Worm (Caenorhabditis elegans) whole organism, L2 larva: ENCODE results near the gene Y54G11A.4.

Experiments
- C34F6.9 ChIP-seq: fragments of 150-350 bp; optimal IDR thresholded peaks from 2 replicates; lab custom pipeline; 2014; ENCODE audit warnings: missing biosample characterization, missing genetic modification characterization
- F13H6.1 ChIP-seq: sonication (generic microtip); optimal IDR thresholded peaks from 2 replicates; lab custom pipeline; 2016; ENCODE audit warnings: missing genetic modification characterization, missing compliant biosample characterization
- R02D3.7 ChIP-seq: fragments of 150-350 bp; optimal IDR thresholded peaks from 2 replicates; lab custom pipeline; 2014; ENCODE audit warnings: missing biosample characterization, missing genetic modification characterization
- Y55F3AM.14 ChIP-seq: fragments of 200-800 bp; sonication (Bioruptor generic); optimal IDR thresholded peaks from 2 replicates; lab custom pipeline; 2018; ENCODE audit warnings: mild to moderate bottlenecking, missing genetic modification characterization, missing compliant biosample characterization
- ZK546.5 ChIP-seq: sonication (generic microtip); optimal IDR thresholded peaks from 2 replicates; lab custom pipeline; 2017; ENCODE audit warnings: missing biosample characterization, missing genetic modification characterization
- alr-1 ChIP-seq: fragments of 150-350 bp; optimal IDR thresholded peaks from 2 replicates; lab custom pipeline; 2014; ENCODE audit warnings: missing biosample characterization, missing genetic modification characterization
- aly-2 ChIP-seq: fragments of 150-350 bp; optimal IDR thresholded peaks from 2 replicates; lab custom pipeline; 2014; ENCODE audit warnings: missing biosample characterization, missing genetic modification characterization
- ama-1 ChIP-seq: fragments of 150-350 bp; optimal IDR thresholded peaks from 2 replicates; lab custom pipeline; 2018; ENCODE audit warnings: inconsistent platforms
- blmp-1 ChIP-seq: sonication (generic microtip); optimal IDR thresholded peaks from 2 replicates; lab custom pipeline; 2017; ENCODE audit warnings: missing genetic modification characterization, mild to moderate bottlenecking, missing compliant biosample characterization, antibody characterized with exemption, moderate library complexity; ENCODE audit not compliant: insufficient read depth
- ceh-16 ChIP-seq: fragments of 150-350 bp; optimal IDR thresholded peaks from 2 replicates; lab custom pipeline; 2014; ENCODE audit warnings: missing biosample characterization, missing genetic modification characterization
- ceh-82 ChIP-seq: fragments of 150-350 bp; optimal IDR thresholded peaks from 2 replicates; lab custom pipeline; 2014; ENCODE audit warnings: missing biosample characterization, missing genetic modification characterization
- crh-2 ChIP-seq: sonication (generic microtip); optimal IDR thresholded peaks from 2 replicates; lab custom pipeline; 2017; ENCODE audit warnings: missing biosample characterization, missing genetic modification characterization
- dmd-4 ChIP-seq: sonication (generic microtip); optimal IDR thresholded peaks from 2 replicates; lab custom pipeline; 2017; ENCODE audit warnings: missing biosample characterization, missing genetic modification characterization
- egl-27 ChIP-seq: sonication (generic microtip); optimal IDR thresholded peaks from 3 replicates; lab custom pipeline; 2017; ENCODE audit warnings: missing biosample characterization, missing genetic modification reagents, missing genetic modification characterization
- elt-1 ChIP-seq: fragments of 150-350 bp; optimal IDR thresholded peaks from 2 replicates; lab custom pipeline; 2014; ENCODE audit warnings: missing biosample characterization, missing genetic modification characterization
- elt-3 ChIP-seq: sonication (generic microtip); optimal IDR thresholded peaks from 2 replicates; lab custom pipeline; 2017; ENCODE audit warnings: missing biosample characterization, missing genetic modification characterization
- fos-1 ChIP-seq: fragments of 150-350 bp; optimal IDR thresholded peaks from 2 replicates; lab custom pipeline; 2014; ENCODE audit warnings: missing biosample characterization, missing genetic modification characterization
- gmeb-1 ChIP-seq: fragments of 150-350 bp; optimal IDR thresholded peaks from 2 replicates; lab custom pipeline; 2014; ENCODE audit warnings: missing biosample characterization, missing genetic modification characterization
- lin-11 ChIP-seq: fragments of 150-350 bp; sonication (generic microtip); optimal IDR thresholded peaks from 2 replicates; lab custom pipeline; 2014; ENCODE audit warnings: missing biosample characterization, missing genetic modification characterization, inconsistent platforms, mixed read lengths
- lin-13 ChIP-seq: fragments of 150-350 bp; optimal IDR thresholded peaks from 2 replicates; lab custom pipeline; 2014; ENCODE audit warnings: missing biosample characterization, missing genetic modification reagents, missing genetic modification characterization
- lin-39 ChIP-seq: fragments of 150-350 bp; optimal IDR thresholded peaks from 2 replicates; lab custom pipeline; 2014; ENCODE audit warnings: missing biosample characterization, missing genetic modification reagents, missing genetic modification characterization
- lsy-2 ChIP-seq, 2 experiments: fragments of 150-350 bp in 1 of 2; sonication (generic microtip) in 1 of 2; optimal IDR thresholded peaks; 2 replicates each; lab custom pipeline; 2014 to 2017; ENCODE audit warnings: missing biosample characterization in 2 of 2, missing genetic modification characterization in 2 of 2
- mab-5 ChIP-seq: fragments of 150-350 bp; optimal IDR thresholded peaks from 2 replicates; lab custom pipeline; 2014; ENCODE audit warnings: missing biosample characterization, missing genetic modification characterization
- mbf-1 ChIP-seq: sonication (generic microtip); optimal IDR thresholded peaks from 2 replicates; lab custom pipeline; 2017; ENCODE audit warnings: missing biosample characterization, missing genetic modification characterization
- mdl-1 ChIP-seq, 2 experiments: fragments of 150-350 bp in 1 of 2; sonication (generic microtip) in 1 of 2; optimal IDR thresholded peaks; 2 replicates each; lab custom pipeline; 2017; ENCODE audit warnings: missing biosample characterization in 2 of 2, missing genetic modification characterization in 2 of 2
- nhr-10 ChIP-seq: sonication (generic microtip); optimal IDR thresholded peaks from 2 replicates; lab custom pipeline; 2017; ENCODE audit warnings: missing biosample characterization, missing genetic modification characterization
- nhr-11 ChIP-seq: fragments of 150-350 bp; optimal IDR thresholded peaks from 2 replicates; lab custom pipeline; 2014; ENCODE audit warnings: missing biosample characterization, missing genetic modification characterization
- nhr-12 ChIP-seq: fragments of 150-350 bp; optimal IDR thresholded peaks from 2 replicates; lab custom pipeline; 2014; ENCODE audit warnings: missing biosample characterization, missing genetic modification characterization
- nhr-129 ChIP-seq: fragments of 150-350 bp; optimal IDR thresholded peaks from 2 replicates; lab custom pipeline; 2014; ENCODE audit warnings: missing biosample characterization, missing genetic modification characterization
- nhr-21 ChIP-seq: fragments of 150-350 bp; optimal IDR thresholded peaks from 2 replicates; lab custom pipeline; 2014; ENCODE audit warnings: missing biosample characterization, missing genetic modification characterization
- nhr-23 ChIP-seq: fragments of 150-350 bp; optimal IDR thresholded peaks from 2 replicates; lab custom pipeline; 2014; ENCODE audit warnings: missing biosample characterization, missing genetic modification reagents, missing genetic modification characterization
- nhr-237 ChIP-seq: fragments of 150-350 bp; optimal IDR thresholded peaks from 2 replicates; lab custom pipeline; 2014; ENCODE audit warnings: missing biosample characterization, missing genetic modification characterization
- nhr-25 ChIP-seq: fragments of 150-350 bp; sonication (generic microtip); optimal IDR thresholded peaks from 3 replicates; lab custom pipeline; 2014; ENCODE audit warnings: missing biosample characterization, missing genetic modification characterization
- nhr-6 ChIP-seq: fragments of 150-350 bp; optimal IDR thresholded peaks from 2 replicates; lab custom pipeline; 2014; ENCODE audit warnings: missing biosample characterization, missing genetic modification characterization
- nhr-77 ChIP-seq: fragments of 150-350 bp; optimal IDR thresholded peaks from 2 replicates; lab custom pipeline; 2014; ENCODE audit warnings: missing biosample characterization, missing genetic modification characterization
- peb-1 ChIP-seq: fragments of 150-350 bp; optimal IDR thresholded peaks from 2 replicates; lab custom pipeline; 2014; ENCODE audit warnings: missing biosample characterization, missing genetic modification characterization
- sem-4 ChIP-seq: fragments of 150-350 bp; optimal IDR thresholded peaks from 2 replicates; lab custom pipeline; 2014; ENCODE audit warnings: missing biosample characterization, missing genetic modification reagents, missing genetic modification characterization
- skn-1 ChIP-seq: sonication (generic microtip); optimal IDR thresholded peaks from 2 replicates; lab custom pipeline; 2017; ENCODE audit warnings: missing biosample characterization, missing genetic modification characterization
- sma-3 ChIP-seq: sonication (generic microtip); optimal IDR thresholded peaks from 2 replicates; lab custom pipeline; 2016; ENCODE audit warnings: missing genetic modification reagents, missing genetic modification characterization, missing compliant biosample characterization
- sma-9 ChIP-seq, 2 experiments: fragments of 150-350 bp in 1 of 2; sonication (generic microtip) in 1 of 2; optimal IDR thresholded peaks; 2 replicates each; lab custom pipeline; 2014 to 2016; ENCODE audit warnings: missing genetic modification characterization in 2 of 2, mild to moderate bottlenecking in 1 of 2, missing biosample characterization in 1 of 2, missing compliant biosample characterization in 1 of 2, missing genetic modification reagents in 1 of 2, moderate library complexity in 1 of 2
- snpc-4 ChIP-seq: fragments of 150-350 bp; optimal IDR thresholded peaks from 2 replicates; lab custom pipeline; 2014; ENCODE audit warnings: missing biosample characterization, missing genetic modification characterization
- unc-39 ChIP-seq: fragments of 150-350 bp; optimal IDR thresholded peaks from 2 replicates; lab custom pipeline; 2014; ENCODE audit warnings: missing biosample characterization, missing genetic modification characterization
- unc-55 ChIP-seq: fragments of 150-350 bp; sonication (generic microtip); optimal IDR thresholded peaks from 3 replicates; lab custom pipeline; 2014; ENCODE audit warnings: missing biosample characterization, missing genetic modification reagents, missing genetic modification characterization
- unc-62 ChIP-seq: fragments of 150-350 bp; optimal IDR thresholded peaks from 2 replicates; lab custom pipeline; 2014; ENCODE audit warnings: missing biosample characterization, missing genetic modification reagents, missing genetic modification characterization
- zag-1 ChIP-seq: fragments of 150-350 bp; optimal IDR thresholded peaks from 2 replicates; lab custom pipeline; 2014; ENCODE audit warnings: missing biosample characterization, missing genetic modification characterization
- ztf-1 ChIP-seq: fragments of 200-800 bp; sonication (Bioruptor generic); conservative IDR thresholded peaks from 2 replicates; pipeline ENCODE4 v1.3.6; 2022; ENCODE audit warnings: missing genetic modification characterization, missing compliant biosample characterization
- ztf-11 ChIP-seq: sonication (generic microtip); optimal IDR thresholded peaks from 2 replicates; lab custom pipeline; 2017; ENCODE audit warnings: missing biosample characterization, missing genetic modification characterization
- ztf-4 ChIP-seq: fragments of 150-350 bp; optimal IDR thresholded peaks from 2 replicates; lab custom pipeline; 2014; ENCODE audit warnings: missing biosample characterization, missing genetic modification characterization

Gene Y54G11A.4

DNA sequence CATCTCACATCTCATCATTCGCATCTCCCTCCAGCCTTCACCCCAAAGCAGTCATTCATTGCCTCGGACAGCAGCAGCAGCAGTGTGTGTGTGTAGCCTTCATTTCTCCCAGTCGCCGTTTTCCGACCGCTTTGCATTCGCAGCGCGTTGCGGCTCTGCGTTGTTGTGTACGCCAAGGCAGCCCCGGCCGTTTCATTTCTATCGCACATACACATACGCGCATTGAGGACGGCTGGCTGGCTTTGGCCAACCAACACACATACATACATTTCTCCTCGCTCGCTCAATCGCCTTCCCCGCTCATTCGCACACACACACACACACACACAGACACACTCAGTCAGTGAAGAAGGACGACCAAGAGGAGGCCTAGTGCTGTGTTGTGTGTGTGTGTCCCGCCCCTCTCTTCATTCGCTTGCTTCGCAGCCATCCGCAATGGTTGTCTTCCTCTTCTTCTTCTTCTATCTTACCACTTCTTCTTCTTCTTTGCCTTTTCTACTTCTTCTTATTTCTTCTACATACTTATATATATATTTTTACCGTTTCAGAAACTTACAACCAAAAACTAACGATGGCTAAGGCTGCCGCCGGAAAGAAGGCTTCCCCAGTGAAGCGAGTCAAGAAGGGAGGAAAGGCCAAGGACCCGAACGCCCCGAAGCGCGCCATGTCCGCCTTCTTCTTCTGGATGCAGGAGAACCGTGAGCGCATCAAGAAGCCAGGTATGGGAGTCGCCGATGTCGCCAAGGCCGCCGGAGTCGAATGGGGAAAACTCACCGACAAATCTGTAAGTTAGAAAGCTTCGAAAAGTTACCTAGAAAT lies 42.3 kb upstream of the Y54G11A.4 start, which contains the start of gene hmg-1.1:
hmg-1.1 (plus strand) TSS at position 549 of the 819 bp plus-strand sequence.
- TF ChIP-seq R02D3.7, result no peak
- no peak for TF ChIP-seq ceh-82 (tag; lab: Kevin White, UChicago)
- TF ChIP-seq C34F6.9, result peak; percentile 61
- TF ChIP-seq Y55F3AM.14 (GFP tag; lab: Kevin White, UChicago), result peak; percentile 59
- TF ChIP-seq nhr-6 (tag; lab: Kevin White, UChicago), result no peak
- no peak for TF ChIP-seq skn-1 (tag; lab: Kevin White, UChicago)
- peak; percentile 35 for TF ChIP-seq blmp-1 (tag; lab: Kevin White, UChicago)
- TF ChIP-seq egl-27 (tag; lab: Kevin White, UChicago), result peak; percentile 45
- TF ChIP-seq unc-39, result no peak
- TF ChIP-seq peb-1 (tag; lab: Kevin White, UChicago), result no peak
- peak in 1 of 2 experiments; percentile 45 for TF ChIP-seq mdl-1 (tag; optimal IDR thresholded peaks at IDR 0.05; lab: Kevin White, UChicago)
- TF ChIP-seq nhr-237 (tag; lab: Kevin White, UChicago), result no peak
- no peak for TF ChIP-seq unc-62 (GFP tag; lab: Kevin White, UChicago)
- peak; percentile 83 for TF ChIP-seq sma-3 (GFP tag; lab: Kevin White, UChicago)
- no peak for TF ChIP-seq dmd-4
- no peak for TF ChIP-seq lin-39 (tag; lab: Kevin White, UChicago)
- peak; percentile 84 for TF ChIP-seq unc-55
- no peak for TF ChIP-seq ceh-16 (tag; lab: Kevin White, UChicago)
- peak; percentile 66 for TF ChIP-seq ztf-4 (tag; lab: Kevin White, UChicago)
- peak; percentile 74 for TF ChIP-seq fos-1 (tag; lab: Kevin White, UChicago)
- no peak for TF ChIP-seq alr-1 (tag; lab: Kevin White, UChicago)
- TF ChIP-seq mbf-1 (tag; lab: Kevin White, UChicago), result no peak
- TF ChIP-seq gmeb-1 (tag; lab: Kevin White, UChicago), result peak; percentile 29
- no peak for TF ChIP-seq nhr-10
- TF ChIP-seq nhr-21, result peak; percentile 22
- TF ChIP-seq nhr-11 (tag; lab: Kevin White, UChicago), result no peak
- peak; percentile 23 for TF ChIP-seq mab-5 (tag; lab: Kevin White, UChicago)
- TF ChIP-seq zag-1, result peak; percentile 59
- no peak for TF ChIP-seq ama-1 (lab: Kevin White, UChicago)
- peak; percentile 14 for TF ChIP-seq sem-4 (tag; lab: Kevin White, UChicago)
- TF ChIP-seq nhr-12 (tag; lab: Kevin White, UChicago), result no peak
- peak; percentile 95 for TF ChIP-seq nhr-129 (tag; lab: Kevin White, UChicago)
- no peak for TF ChIP-seq ZK546.5 (tag; lab: Kevin White, UChicago)
- TF ChIP-seq lsy-2 (tag; optimal IDR thresholded peaks at IDR 0.05; lab: Kevin White, UChicago), result peak; percentile 49 to 51
- TF ChIP-seq lin-11 (tag; lab: Kevin White, UChicago), result peak; percentile 43
- TF ChIP-seq F13H6.1 (tag; lab: Kevin White, UChicago), result peak; percentile 81
- TF ChIP-seq crh-2, result peak; percentile 66
- peak; percentile 76 for TF ChIP-seq sma-9 (GFP tag; optimal IDR thresholded peaks at IDR 0.05; lab: Kevin White, UChicago)
- no peak for TF ChIP-seq sma-9 (tag; optimal IDR thresholded peaks at IDR 0.05; lab: Kevin White, UChicago)
- no peak for TF ChIP-seq elt-3
- no peak for TF ChIP-seq nhr-77 (tag; lab: Kevin White, UChicago)
- no peak for TF ChIP-seq ztf-1
- no peak for TF ChIP-seq nhr-23 (tag; lab: Kevin White, UChicago)
- peak; percentile 76 for TF ChIP-seq nhr-25 (tag; lab: Kevin White, UChicago)
- TF ChIP-seq ztf-11, result no peak
- no peak for TF ChIP-seq elt-1 (tag; lab: Kevin White, UChicago)
- TF ChIP-seq lin-13 (GFP tag; lab: Kevin White, UChicago), result peak; percentile 74
- peak; percentile 36 for TF ChIP-seq snpc-4
- no peak for TF ChIP-seq aly-2 (tag; lab: Kevin White, UChicago)
